Worm (Caenorhabditis elegans) whole organism, late embryonic: ENCODE data around the gene M110.3.

Experiments used
- ama-1 ChIP-seq: fragments of 150-350 bp; optimal IDR thresholded peaks from 2 replicates; lab custom pipeline; 2014
- hlh-8 ChIP-seq: sonication (generic microtip); optimal IDR thresholded peaks from 2 replicates; lab custom pipeline; 2016; ENCODE audit warnings: missing genotype, missing genetic modification characterization, missing compliant biosample characterization
- lin-11 ChIP-seq: fragments of 200-800 bp; sonication (Bioruptor generic); optimal IDR thresholded peaks from 2 replicates; lab custom pipeline; 2018; ENCODE audit warnings: mild to moderate bottlenecking, missing genetic modification characterization, missing compliant biosample characterization
- mec-3 ChIP-seq: sonication (generic microtip); optimal IDR thresholded peaks from 2 replicates; lab custom pipeline; 2016; ENCODE audit warnings: borderline replicate concordance, missing genetic modification characterization, missing compliant biosample characterization
- pha-4 ChIP-seq: fragments of 150-350 bp; optimal IDR thresholded peaks from 2 replicates; lab custom pipeline; 2018; ENCODE audit warnings: missing biosample characterization, missing genetic modification reagents, missing genetic modification characterization

- TF ChIP-seq lin-11 (tag; lab: Kevin White, UChicago): no peak
- no peak for TF ChIP-seq hlh-8 (tag; lab: Kevin White, UChicago)
- no peak for TF ChIP-seq pha-4 (tag; lab: Kevin White, UChicago)
- no peak for TF ChIP-seq ama-1 (lab: Kevin White, UChicago)
- TF ChIP-seq mec-3: no peak
Observed at ce11 chrII:8226475-8226874, 10.1 kb upstream of the M110.3 start.
